Worm (Caenorhabditis elegans) whole organism, late embryonic: ENCODE results near the gene C09E8.1.

Source experiments
- K02D7.2 ChIP-seq: sonication (generic microtip); optimal IDR thresholded peaks from 2 replicates; lab custom pipeline; 2017; ENCODE audit warnings: mild to moderate bottlenecking, missing genetic modification characterization, missing compliant biosample characterization
- ahr-1 ChIP-seq: sonication (generic microtip); optimal IDR thresholded peaks from 2 replicates; lab custom pipeline; 2016; ENCODE audit warnings: missing genetic modification characterization, missing compliant biosample characterization
- ceh-18 ChIP-seq: sonication (generic microtip); optimal IDR thresholded peaks from 2 replicates; lab custom pipeline; 2016; ENCODE audit warnings: missing genetic modification characterization, missing compliant biosample characterization
- ceh-30 ChIP-seq: fragments of 150-350 bp; optimal IDR thresholded peaks from 2 replicates; lab custom pipeline; 2014; ENCODE audit warnings: missing biosample characterization, missing genetic modification characterization
- ceh-31 ChIP-seq: sonication (generic microtip); optimal IDR thresholded peaks from 2 replicates; lab custom pipeline; 2016; ENCODE audit warnings: missing genetic modification characterization, missing compliant biosample characterization
- ceh-34 ChIP-seq: sonication (generic microtip); optimal IDR thresholded peaks from 2 replicates; lab custom pipeline; 2016; ENCODE audit warnings: mild to moderate bottlenecking, missing genetic modification characterization, missing compliant biosample characterization
- ceh-45 ChIP-seq: fragments of 200-800 bp; sonication (Bioruptor generic); IDR thresholded peaks from 2 replicates; pipeline ENCODE4 v1.3.6; 2022; ENCODE audit warnings: missing genetic modification reagents, missing genetic modification characterization, missing compliant biosample characterization
- ceh-6 ChIP-seq: fragments of 200-800 bp; sonication (Bioruptor generic); optimal IDR thresholded peaks from 2 replicates; lab custom pipeline; 2018; ENCODE audit warnings: mild to moderate bottlenecking, missing genetic modification characterization, missing compliant biosample characterization
- che-1 ChIP-seq: sonication (generic microtip); optimal IDR thresholded peaks from 2 replicates; lab custom pipeline; 2016; ENCODE audit warnings: mild to moderate bottlenecking, missing genetic modification characterization, missing compliant biosample characterization
- dmd-4 ChIP-seq: sonication (generic microtip); optimal IDR thresholded peaks from 2 replicates; lab custom pipeline; 2016; ENCODE audit warnings: borderline replicate concordance, missing genetic modification characterization, missing compliant biosample characterization
- elt-2 ChIP-seq: sonication (generic microtip); optimal IDR thresholded peaks from 2 replicates; lab custom pipeline; 2016; ENCODE audit warnings: missing genetic modification reagents, missing genetic modification characterization, missing compliant biosample characterization
- eyg-1 ChIP-seq: sonication (generic microtip); optimal IDR thresholded peaks from 2 replicates; lab custom pipeline; 2016; ENCODE audit warnings: missing genotype, missing genetic modification characterization, missing compliant biosample characterization
- fax-1 ChIP-seq: sonication (generic microtip); optimal IDR thresholded peaks from 2 replicates; lab custom pipeline; 2016; ENCODE audit warnings: missing genotype, missing genetic modification characterization, missing compliant biosample characterization
- hlh-13 ChIP-seq: fragments of 200-800 bp; sonication (Bioruptor generic); optimal IDR thresholded peaks from 2 replicates; lab custom pipeline; 2018; ENCODE audit warnings: mild to moderate bottlenecking, missing genetic modification characterization, missing compliant biosample characterization
- hlh-15 ChIP-seq: sonication (generic microtip); optimal IDR thresholded peaks from 2 replicates; lab custom pipeline; 2016; ENCODE audit warnings: missing genetic modification characterization, missing compliant biosample characterization
- hlh-30 ChIP-seq: sonication (generic microtip); optimal IDR thresholded peaks from 2 replicates; lab custom pipeline; 2017; ENCODE audit warnings: antibody characterized with exemption, missing genetic modification characterization, missing compliant biosample characterization; ENCODE audit not compliant: insufficient read depth
- lim-6 ChIP-seq: sonication (generic microtip); optimal IDR thresholded peaks from 2 replicates; lab custom pipeline; 2016; ENCODE audit warnings: missing genetic modification characterization, missing compliant biosample characterization
- lin-11 ChIP-seq: fragments of 200-800 bp; sonication (Bioruptor generic); optimal IDR thresholded peaks from 2 replicates; lab custom pipeline; 2018; ENCODE audit warnings: mild to moderate bottlenecking, missing genetic modification characterization, missing compliant biosample characterization
- nfya-1 ChIP-seq: sonication (generic microtip); optimal IDR thresholded peaks from 2 replicates; lab custom pipeline; 2017; ENCODE audit warnings: missing genetic modification characterization, mild to moderate bottlenecking, missing compliant biosample characterization, antibody characterized with exemption, moderate library complexity
- npax-4 ChIP-seq: sonication (generic microtip); optimal IDR thresholded peaks from 2 replicates; lab custom pipeline; 2016; ENCODE audit warnings: missing genetic modification characterization, missing compliant biosample characterization
- pax-1 ChIP-seq: fragments of 150-350 bp; optimal IDR thresholded peaks from 2 replicates; lab custom pipeline; 2014; ENCODE audit warnings: missing biosample characterization, missing genetic modification characterization
- pha-2 ChIP-seq: sonication (generic microtip); optimal IDR thresholded peaks from 2 replicates; lab custom pipeline; 2017; ENCODE audit warnings: mild to moderate bottlenecking, missing genetic modification characterization, missing compliant biosample characterization
- pha-4 ChIP-seq: fragments of 150-350 bp; optimal IDR thresholded peaks from 2 replicates; lab custom pipeline; 2018; ENCODE audit warnings: missing biosample characterization, missing genetic modification reagents, missing genetic modification characterization
- pqm-1 ChIP-seq: sonication (generic microtip); optimal IDR thresholded peaks from 2 replicates; lab custom pipeline; 2016; ENCODE audit warnings: missing genetic modification characterization, missing compliant biosample characterization
- ref-2 ChIP-seq: sonication (generic microtip); optimal IDR thresholded peaks from 2 replicates; lab custom pipeline; 2016; ENCODE audit warnings: missing genetic modification characterization, missing compliant biosample characterization
- rnt-1 ChIP-seq: sonication (generic microtip); optimal IDR thresholded peaks from 2 replicates; lab custom pipeline; 2016; ENCODE audit warnings: missing genetic modification characterization, missing compliant biosample characterization
- sox-4 ChIP-seq: sonication (generic microtip); optimal IDR thresholded peaks from 2 replicates; lab custom pipeline; 2017; ENCODE audit warnings: mild to moderate bottlenecking, missing genetic modification characterization, inconsistent platforms, missing compliant biosample characterization
- unc-3 ChIP-seq, 2 experiments: fragments of 200-800 bp in 1 of 2; sonication (Bioruptor generic) in 1 of 2; sonication (generic microtip) in 1 of 2; conservative IDR thresholded peaks in 1 of 2; optimal IDR thresholded peaks in 1 of 2; 2 replicates each; pipeline versions ENCODE4 v1.3.6 to Lab custom; 2016 to 2022; ENCODE audit warnings: missing compliant biosample characterization in 2 of 2, missing genetic modification characterization in 2 of 2, missing genetic modification reagents in 1 of 2
- unc-42 ChIP-seq: sonication (generic microtip); optimal IDR thresholded peaks from 2 replicates; lab custom pipeline; 2016; ENCODE audit warnings: missing genotype, missing genetic modification characterization, missing compliant biosample characterization
- unc-55 ChIP-seq: sonication (generic microtip); optimal IDR thresholded peaks from 2 replicates; lab custom pipeline; 2017; ENCODE audit warnings: missing biosample characterization, missing genetic modification reagents, missing genetic modification characterization
- ztf-16 ChIP-seq: sonication (generic microtip); optimal IDR thresholded peaks from 2 replicates; lab custom pipeline; 2017; ENCODE audit warnings: missing genetic modification characterization, missing compliant biosample characterization

C09E8.1 gene

DNA sequence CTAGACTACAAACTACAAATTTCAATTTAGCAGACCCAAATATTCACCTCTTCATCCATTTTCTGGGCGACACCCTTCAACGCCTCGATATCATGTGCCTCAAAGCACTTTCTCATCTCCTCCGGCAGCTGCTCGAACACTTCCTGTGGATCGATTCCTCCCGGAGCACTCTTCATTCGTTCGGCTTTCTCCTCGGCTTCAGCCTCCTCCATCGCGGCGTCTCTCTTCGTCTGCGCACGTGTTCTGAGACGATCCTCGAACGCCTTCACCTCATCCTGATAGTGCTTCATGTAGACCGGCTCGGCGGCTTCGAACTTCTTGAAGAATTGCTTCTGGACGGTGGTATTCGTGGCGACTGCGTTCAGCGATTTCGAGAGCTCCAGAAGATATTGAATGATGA, 22.5 kb downstream of the C09E8.1 start:
- TF ChIP-seq pax-1 (no peak), che-1 (tag; lab: Kevin White, UChicago) (no peak), K02D7.2 (tag; lab: Kevin White, UChicago) (no peak), ceh-6 (GFP tag; lab: Kevin White, UChicago) (no peak), ztf-16 (tag; lab: Kevin White, UChicago) (no peak), hlh-13 (GFP tag; lab: Kevin White, UChicago) (no peak), pqm-1 (tag; lab: Kevin White, UChicago) (no peak), pha-2 (tag; lab: Kevin White, UChicago) (no peak), ceh-18 (tag; lab: Kevin White, UChicago) (no peak)
- TF ChIP-seq, all 69 proteins: peak for 0

DNA sequence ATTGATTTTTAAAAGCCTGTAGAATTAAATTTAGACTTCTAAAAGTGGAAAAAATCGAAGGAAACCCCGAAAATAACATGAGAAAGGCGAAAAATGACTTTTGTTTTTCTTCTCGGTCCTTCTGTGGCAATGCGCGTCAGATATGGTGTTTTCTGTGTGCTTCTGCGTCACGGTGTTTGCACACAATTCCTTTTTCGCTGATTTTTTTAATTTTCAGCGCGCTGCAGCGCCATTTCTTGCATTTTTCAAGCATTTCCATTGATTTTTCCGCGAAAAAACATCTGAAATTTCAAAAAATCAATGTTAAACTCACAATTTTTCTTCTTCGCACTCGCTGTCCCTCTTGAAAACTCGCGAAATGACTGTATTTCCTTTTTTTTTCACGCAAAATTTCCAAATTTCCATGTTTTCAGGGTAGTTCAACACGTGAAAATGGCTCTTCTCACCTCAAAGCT, 23.9 kb downstream of the C09E8.1 start, which contains the start of the genes cdc-37 and W08F4.3:
Gene cdc-37 (minus strand): TSS at position 405 of the 455 bp plus-strand sequence.
Gene W08F4.3 (plus strand): TSS at position 414 of the 455 bp plus-strand sequence.
- TF ChIP-seq npax-4 (tag; lab: Kevin White, UChicago) = no peak
- peak; percentile 7 for TF ChIP-seq unc-42 (tag; lab: Kevin White, UChicago)

DNA sequence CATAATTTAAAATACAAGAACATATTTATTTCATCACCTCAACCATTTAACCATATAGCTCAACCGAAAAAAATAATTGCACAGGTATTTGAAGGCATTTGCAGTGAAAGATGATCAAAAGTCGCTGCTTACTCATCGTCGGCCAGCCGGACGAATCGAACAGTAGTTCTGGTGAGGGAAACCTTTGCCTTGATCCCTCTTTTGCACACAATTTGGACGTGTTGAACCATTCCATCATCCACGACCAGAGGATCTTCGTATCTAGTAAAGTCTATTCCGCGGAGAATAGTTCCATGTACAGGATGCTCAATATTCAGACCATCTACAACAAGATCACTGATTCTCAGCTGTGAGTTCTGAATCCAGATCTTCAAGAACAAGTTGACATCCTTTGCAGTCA, 25.7 kb downstream of the C09E8.1 start:
- no peak for TF ChIP-seq ceh-30 (tag; lab: Kevin White, UChicago)
- no peak for TF ChIP-seq ceh-6 (GFP tag; lab: Kevin White, UChicago)
- no peak for TF ChIP-seq ceh-31
- TF ChIP-seq elt-2 (tag; lab: Kevin White, UChicago) = no peak

DNA sequence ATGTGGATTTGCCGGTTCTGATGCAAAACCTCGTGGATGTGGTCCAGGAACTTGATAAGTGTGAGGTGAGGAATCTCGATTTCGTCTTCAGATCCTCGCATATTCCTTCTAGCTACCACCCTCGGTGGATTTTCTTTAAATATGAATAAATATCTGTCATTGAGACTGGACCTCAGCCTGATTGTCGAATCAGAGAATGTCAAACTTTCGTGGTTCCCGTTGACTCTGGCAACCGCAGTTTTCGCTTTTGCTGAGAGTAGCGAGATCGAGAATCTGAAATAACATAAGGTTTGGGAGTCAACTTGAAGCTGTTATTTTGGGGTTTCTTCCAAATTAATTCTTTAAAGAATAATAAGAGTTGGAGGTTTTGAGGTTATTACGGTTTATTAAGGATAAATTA, 26.4 kb downstream of the C09E8.1 start, which contains the start of gene fbxb-14:
Gene fbxb-14 (minus strand): TSS at position 101 of the 400 bp plus-strand sequence.
- TF ChIP-seq ref-2 = no peak
- TF ChIP-seq unc-3 (GFP tag; conservative IDR thresholded peaks at IDR 0.05; lab: Robert Waterston, UW) = no peak
- TF ChIP-seq unc-3 (tag; optimal IDR thresholded peaks at IDR 0.05; lab: Kevin White, UChicago) = no peak
- TF ChIP-seq ceh-45 (GFP tag; lab: Robert Waterston, UW) = no peak
- TF ChIP-seq nfya-1 = no peak
- TF ChIP-seq ahr-1 (tag; lab: Kevin White, UChicago) = no peak
- no peak for TF ChIP-seq che-1 (tag; lab: Kevin White, UChicago)
- no peak for TF ChIP-seq ceh-34 (tag; lab: Kevin White, UChicago)
- TF ChIP-seq dmd-4 (tag; lab: Kevin White, UChicago) = no peak
- no peak for TF ChIP-seq lin-11 (tag; lab: Kevin White, UChicago)
- TF ChIP-seq lim-6 (tag; lab: Kevin White, UChicago) = no peak
- TF ChIP-seq sox-4 = no peak
- TF ChIP-seq fax-1 (tag; lab: Kevin White, UChicago) = no peak
- no peak for TF ChIP-seq rnt-1 (tag; lab: Kevin White, UChicago)
- TF ChIP-seq eyg-1 = no peak
- no peak for TF ChIP-seq hlh-15 (tag; lab: Kevin White, UChicago)

DNA sequence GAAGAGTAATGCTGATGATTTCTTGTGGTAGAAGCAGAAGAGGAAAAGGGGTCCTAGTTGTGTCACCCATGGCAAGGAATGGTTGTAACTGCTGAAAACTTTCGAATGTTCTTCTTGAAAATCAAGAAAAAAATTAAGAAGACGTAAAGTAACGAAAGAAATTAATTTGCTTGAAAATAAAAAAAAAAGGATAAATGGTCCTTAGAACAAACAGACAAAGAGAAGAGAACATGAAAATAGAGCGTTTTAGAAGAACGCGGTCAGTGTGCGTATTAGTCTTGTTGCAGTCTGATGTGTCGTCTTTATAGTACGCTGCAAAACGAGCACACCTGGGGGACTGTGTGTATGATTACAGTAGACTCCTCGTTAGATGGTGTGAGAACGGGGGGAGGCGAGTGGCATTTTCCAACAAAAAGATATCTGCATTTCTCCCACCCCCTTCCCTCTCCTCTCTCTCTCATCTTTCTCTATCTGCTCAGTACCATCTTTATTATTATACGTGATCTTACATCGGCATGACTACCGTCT, 28.1 kb downstream of the C09E8.1 start, which contains the start of the genes W08F4.12 and W08F4.13:
Gene W08F4.12 (minus strand): TSS at position 101 of the 528 bp plus-strand sequence.
Gene W08F4.13 (plus strand): TSS at position 478 of the 528 bp plus-strand sequence.
- no peak for TF ChIP-seq ceh-45 (GFP tag; lab: Robert Waterston, UW)
- no peak for TF ChIP-seq hlh-30 (tag; lab: Kevin White, UChicago)
- no peak for TF ChIP-seq pha-4 (tag; lab: Kevin White, UChicago)
- TF ChIP-seq unc-55 (GFP tag; lab: Kevin White, UChicago) = no peak
- no peak for TF ChIP-seq lim-6 (tag; lab: Kevin White, UChicago)
